Worm (Caenorhabditis elegans) whole organism, young adult: Measurements from ENCODE around the gene W02B12.1.

Experiments
- B0035.1 ChIP-seq: sonication (generic microtip); optimal IDR thresholded peaks from 2 replicates; lab custom pipeline; 2016; ENCODE audit warnings: missing genetic modification characterization, mild to moderate bottlenecking, missing compliant biosample characterization, missing genotype, missing genetic modification reagents
- C06A6.2 ChIP-seq: fragments of 200-800 bp; sonication (Bioruptor generic); conservative IDR thresholded peaks from 2 replicates; pipeline ENCODE4 v1.3.6; 2022; ENCODE audit warnings: missing genetic modification characterization, missing compliant biosample characterization
- F10E7.11 ChIP-seq: sonication (generic microtip); optimal IDR thresholded peaks from 2 replicates; lab custom pipeline; 2017; ENCODE audit warnings: mild to moderate bottlenecking, missing genetic modification characterization, moderate library complexity, missing compliant biosample characterization
- F23B12.7 ChIP-seq: sonication (generic microtip); optimal IDR thresholded peaks from 2 replicates; lab custom pipeline; 2017; ENCODE audit warnings: missing genetic modification characterization, mild to moderate bottlenecking, missing compliant biosample characterization, antibody characterized with exemption, moderate library complexity; ENCODE audit not compliant: insufficient read depth
- F33H1.4 ChIP-seq: fragments of 200-800 bp; sonication (Bioruptor generic); IDR thresholded peaks from 2 replicates; pipeline ENCODE4 v1.3.6; 2022; ENCODE audit warnings: missing genetic modification reagents, missing genetic modification characterization, missing compliant biosample characterization
- F55B11.4 ChIP-seq: sonication (generic microtip); optimal IDR thresholded peaks from 2 replicates; lab custom pipeline; 2016; ENCODE audit warnings: missing compliant biosample characterization, missing genetic modification characterization, borderline replicate concordance; ENCODE audit not compliant: insufficient read depth
- F57A8.1 ChIP-seq: fragments of 200-800 bp; sonication (Bioruptor generic); optimal IDR thresholded peaks from 2 replicates; lab custom pipeline; 2018; ENCODE audit warnings: mild to moderate bottlenecking, missing genetic modification characterization, moderate library complexity, missing compliant biosample characterization
- F57C9.4 ChIP-seq: sonication (generic microtip); optimal IDR thresholded peaks from 2 replicates; lab custom pipeline; 2017; ENCODE audit warnings: mild to moderate bottlenecking, missing genetic modification characterization, missing compliant biosample characterization
- K12H6.12 ChIP-seq: fragments of 200-800 bp; sonication (Bioruptor generic); optimal IDR thresholded peaks from 2 replicates; lab custom pipeline; 2018; ENCODE audit warnings: mild to moderate bottlenecking, missing genetic modification characterization, missing compliant biosample characterization
- T26A5.8 ChIP-seq: sonication (generic microtip); optimal IDR thresholded peaks from 2 replicates; lab custom pipeline; 2016; ENCODE audit warnings: missing genetic modification characterization, missing compliant biosample characterization
- Y56A3A.18 ChIP-seq: fragments of 200-800 bp; sonication (Bioruptor generic); IDR thresholded peaks from 2 replicates; pipeline ENCODE4 v1.3.6; 2022; ENCODE audit warnings: missing genetic modification reagents, missing genetic modification characterization, missing compliant biosample characterization
- Y67H2A.10 ChIP-seq: fragments of 200-800 bp; sonication (Bioruptor generic); conservative IDR thresholded peaks from 2 replicates; pipeline ENCODE4 v1.3.6; 2022; ENCODE audit warnings: missing genetic modification reagents, missing genetic modification characterization, missing compliant biosample characterization
- ama-1 ChIP-seq, 3 experiments: fragments of 150-350 bp in 1 of 3; sonication (generic microtip) in 2 of 3; optimal IDR thresholded peaks; 2 replicates each; lab custom pipeline; 2014 to 2018; ENCODE audit warnings: missing biosample characterization in 2 of 3, missing genetic modification characterization in 2 of 3, missing genetic modification reagents in 2 of 3
- bed-2 ChIP-seq: fragments of 200-800 bp; sonication (Bioruptor generic); IDR thresholded peaks from 2 replicates; pipeline ENCODE4 v1.3.6; 2022; ENCODE audit warnings: missing genetic modification reagents, missing genetic modification characterization, missing compliant biosample characterization
- ccch-3 ChIP-seq: fragments of 200-800 bp; sonication (Bioruptor generic); optimal IDR thresholded peaks from 2 replicates; lab custom pipeline; 2018; ENCODE audit warnings: mild to moderate bottlenecking, missing genetic modification characterization, missing compliant biosample characterization
- ceh-27 ChIP-seq: fragments of 200-800 bp; sonication (Bioruptor generic); optimal IDR thresholded peaks from 2 replicates; lab custom pipeline; 2018; ENCODE audit warnings: mild to moderate bottlenecking, missing genetic modification characterization, moderate library complexity, missing compliant biosample characterization
- ceh-40 ChIP-seq: fragments of 200-800 bp; sonication (Bioruptor generic); IDR thresholded peaks from 2 replicates; pipeline ENCODE4 v1.3.6; 2022; ENCODE audit warnings: missing genetic modification characterization, missing compliant biosample characterization
- ceh-58 ChIP-seq: fragments of 200-800 bp; sonication (Bioruptor generic); IDR thresholded peaks from 2 replicates; pipeline ENCODE4 v1.3.6; 2022; ENCODE audit warnings: missing genetic modification characterization, missing compliant biosample characterization
- ceh-79 ChIP-seq: sonication (generic microtip); optimal IDR thresholded peaks from 2 replicates; lab custom pipeline; 2017; ENCODE audit warnings: mild to moderate bottlenecking, missing genetic modification characterization, missing compliant biosample characterization
- chd-7 ChIP-seq: sonication (generic microtip); optimal IDR thresholded peaks from 2 replicates; lab custom pipeline; 2016; ENCODE audit warnings: mild to moderate bottlenecking, missing genetic modification characterization, moderate library complexity, missing compliant biosample characterization
- dpff-1 ChIP-seq: sonication (generic microtip); optimal IDR thresholded peaks from 2 replicates; lab custom pipeline; 2017; ENCODE audit warnings: mild to moderate bottlenecking, missing genetic modification characterization, missing compliant biosample characterization
- egl-44 ChIP-seq: fragments of 200-800 bp; sonication (Bioruptor generic); IDR thresholded peaks from 2 replicates; pipeline ENCODE4 v1.3.6; 2022; ENCODE audit warnings: missing genetic modification reagents, missing genetic modification characterization, missing compliant biosample characterization
- egrh-3 ChIP-seq: fragments of 200-800 bp; sonication (Bioruptor generic); IDR thresholded peaks from 2 replicates; pipeline ENCODE4 v1.3.6; 2022; ENCODE audit warnings: missing genetic modification reagents, missing genetic modification characterization, missing compliant biosample characterization
- hrde-1 ChIP-seq: sonication (generic microtip); optimal IDR thresholded peaks from 2 replicates; lab custom pipeline; 2016; ENCODE audit warnings: missing genetic modification characterization, mild to moderate bottlenecking, missing compliant biosample characterization, moderate library complexity, missing genotype, missing genetic modification reagents, borderline replicate concordance
- lin-26 ChIP-seq: fragments of 200-800 bp; sonication (Bioruptor generic); IDR thresholded peaks from 2 replicates; pipeline ENCODE4 v1.3.6; 2022; ENCODE audit warnings: missing genetic modification reagents, missing genetic modification characterization, missing compliant biosample characterization
- lin-40 ChIP-seq: sonication (generic microtip); optimal IDR thresholded peaks from 2 replicates; lab custom pipeline; 2016; ENCODE audit warnings: missing genetic modification characterization, mild to moderate bottlenecking, missing compliant biosample characterization, missing genotype, missing genetic modification reagents
- lsl-1 ChIP-seq: fragments of 200-800 bp; sonication (Bioruptor generic); optimal IDR thresholded peaks from 2 replicates; lab custom pipeline; 2018; ENCODE audit warnings: mild to moderate bottlenecking, missing genetic modification characterization, moderate library complexity, missing compliant biosample characterization
- lsy-27 ChIP-seq: sonication (generic microtip); optimal IDR thresholded peaks from 2 replicates; lab custom pipeline; 2017; ENCODE audit warnings: missing genetic modification characterization, mild to moderate bottlenecking, missing compliant biosample characterization, antibody characterized with exemption, missing genotype, borderline replicate concordance; ENCODE audit not compliant: insufficient read depth
- madf-6 ChIP-seq: fragments of 200-800 bp; sonication (Bioruptor generic); IDR thresholded peaks from 2 replicates; pipeline ENCODE4 v1.3.6; 2022; ENCODE audit warnings: missing genetic modification reagents, missing genetic modification characterization, missing compliant biosample characterization
- nfya-1 ChIP-seq: sonication (generic microtip); optimal IDR thresholded peaks from 2 replicates; lab custom pipeline; 2017; ENCODE audit warnings: antibody characterized with exemption, missing compliant biosample characterization, missing genetic modification characterization, borderline replicate concordance; ENCODE audit not compliant: insufficient read depth
- nhr-120 ChIP-seq: fragments of 200-800 bp; sonication (Bioruptor generic); IDR thresholded peaks from 2 replicates; pipeline ENCODE4 v1.3.6; 2022; ENCODE audit warnings: missing genetic modification characterization, missing compliant biosample characterization
- nhr-179 ChIP-seq: sonication (generic microtip); optimal IDR thresholded peaks from 2 replicates; lab custom pipeline; 2016; ENCODE audit warnings: mild to moderate bottlenecking, missing genetic modification characterization, missing compliant biosample characterization
- nhr-90 ChIP-seq: sonication (generic microtip); optimal IDR thresholded peaks from 2 replicates; lab custom pipeline; 2016; ENCODE audit warnings: missing genotype, mild to moderate bottlenecking, missing genetic modification characterization, missing compliant biosample characterization
- pbrm-1 ChIP-seq: fragments of 200-800 bp; sonication (Bioruptor generic); IDR thresholded peaks from 2 replicates; pipeline ENCODE4 v1.3.6; 2022; ENCODE audit warnings: missing genetic modification reagents, missing genetic modification characterization, missing compliant biosample characterization
- rec-8 ChIP-seq, 2 experiments: sonication (generic microtip); optimal IDR thresholded peaks; 2 replicates each; lab custom pipeline; 2016; ENCODE audit warnings: mild to moderate bottlenecking in 2 of 2, missing genetic modification characterization in 2 of 2, missing genetic modification reagents in 2 of 2, missing genotype in 2 of 2, missing biosample characterization in 1 of 2, missing compliant biosample characterization in 1 of 2, moderate library complexity in 1 of 2
- rpc-1 ChIP-seq, 2 experiments: fragments of 150-350 bp in 1 of 2; sonication (generic microtip) in 1 of 2; optimal IDR thresholded peaks; 2 replicates each; lab custom pipeline; 2014 to 2018; ENCODE audit warnings: missing biosample characterization in 1 of 2, missing genetic modification characterization in 1 of 2, missing genetic modification reagents in 1 of 2, missing genotype in 1 of 2
- sea-2 ChIP-seq: fragments of 200-800 bp; sonication (Bioruptor generic); IDR thresholded peaks from 2 replicates; pipeline ENCODE4 v1.3.6; 2022; ENCODE audit warnings: missing genetic modification characterization, missing compliant biosample characterization
- snpc-4 ChIP-seq, 5 experiments: fragments of 150-350 bp in 1 of 5; sonication (generic microtip) in 4 of 5; optimal IDR thresholded peaks; 2 replicates each; lab custom pipeline; 2014 to 2018; ENCODE audit warnings: missing genetic modification characterization in 5 of 5, missing biosample characterization in 3 of 5, antibody characterized with exemption in 2 of 5, mild to moderate bottlenecking in 2 of 5, missing compliant biosample characterization in 2 of 5, missing genotype in 2 of 5, moderate library complexity in 2 of 5, missing genetic modification reagents in 1 of 5
- tbx-9 ChIP-seq: sonication (generic microtip); optimal IDR thresholded peaks from 2 replicates; lab custom pipeline; 2016; ENCODE audit warnings: borderline replicate concordance, missing genetic modification characterization, inconsistent platforms, missing compliant biosample characterization
- xnd-1 ChIP-seq: sonication (generic microtip); optimal IDR thresholded peaks from 2 replicates; lab custom pipeline; 2016; ENCODE audit warnings: missing genotype, missing genetic modification reagents, missing genetic modification characterization, missing compliant biosample characterization
- zim-3 ChIP-seq: sonication (generic microtip); optimal IDR thresholded peaks from 2 replicates; lab custom pipeline; 2017; ENCODE audit warnings: mild to moderate bottlenecking, missing genetic modification characterization, moderate library complexity, missing compliant biosample characterization
- ztf-26 ChIP-seq: sonication (generic microtip); optimal IDR thresholded peaks from 2 replicates; lab custom pipeline; 2017; ENCODE audit warnings: missing genetic modification characterization, missing compliant biosample characterization
- ztf-6 ChIP-seq: fragments of 200-800 bp; sonication (Bioruptor generic); IDR thresholded peaks from 2 replicates; pipeline ENCODE4 v1.3.6; 2022; ENCODE audit warnings: missing genetic modification reagents, missing genetic modification characterization, missing compliant biosample characterization

W02B12.1 gene

DNA sequence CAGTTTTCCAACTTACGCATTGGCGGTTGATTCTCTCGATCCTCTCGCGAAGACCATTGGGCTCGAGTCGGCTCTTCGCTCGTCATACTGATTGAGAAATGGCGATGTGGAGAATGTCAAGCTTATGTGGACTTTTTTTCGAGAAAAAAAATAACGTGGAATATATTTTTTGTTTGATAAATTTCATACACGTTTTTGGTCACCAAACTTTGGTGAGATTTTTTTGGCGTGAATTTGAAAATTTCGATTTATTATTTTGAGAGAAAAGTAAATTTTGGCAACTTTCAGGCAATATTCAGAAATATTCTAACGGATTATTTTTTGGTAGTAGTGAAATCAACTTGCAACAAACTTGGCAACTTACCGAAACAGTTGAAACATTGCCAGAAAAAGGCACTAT is 30.3 kb downstream of the W02B12.1 start, which contains the start of gene W02B12.12:
Gene W02B12.12, minus strand, starts transcription at position 101 of the 400 bp plus-strand sequence.
- TF ChIP-seq dpff-1 (tag; lab: Kevin White, UChicago) (no peak), tbx-9 (no peak), nhr-179 (no peak), lin-40 (tag; lab: Kevin White, UChicago) (no peak), hrde-1 (tag; lab: Kevin White, UChicago) (no peak), ama-1 (optimal IDR thresholded peaks at IDR 0.05; lab: Kevin White, UChicago) (no peak), ama-1 (GFP tag; optimal IDR thresholded peaks at IDR 0.05; lab: Kevin White, UChicago) (no peak), F55B11.4 (tag; lab: Kevin White, UChicago) (no peak), pbrm-1 (GFP tag; lab: Robert Waterston, UW) (no peak), ceh-27 (no peak), F57C9.4 (no peak), zim-3 (tag; lab: Kevin White, UChicago) (no peak), Y56A3A.18 (GFP tag; lab: Robert Waterston, UW) (no peak), ccch-3 (GFP tag; lab: Kevin White, UChicago) (no peak)
- TF ChIP-seq, all 124 proteins: peak for 0

DNA sequence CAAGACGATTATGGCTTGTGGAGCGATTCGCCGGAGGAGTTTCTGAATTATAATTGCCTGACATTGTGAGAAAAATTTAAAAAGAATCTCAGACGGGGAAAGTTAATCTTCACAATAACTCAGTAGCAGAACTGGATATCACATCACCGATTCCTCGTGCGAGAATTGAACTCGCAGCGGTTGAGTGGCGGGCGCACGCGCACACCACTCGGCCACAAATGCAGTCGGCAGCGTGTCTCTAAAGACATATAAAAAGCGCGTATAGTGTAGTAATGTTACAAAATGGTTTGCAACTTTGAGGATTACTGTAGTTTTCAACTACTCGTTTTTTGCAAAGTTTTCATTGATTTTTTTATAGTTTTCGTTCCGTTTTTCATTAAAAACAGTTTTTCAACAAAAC is 35.8 kb downstream of the W02B12.1 start:
- TF ChIP-seq ceh-58 (peak; percentile 87; the same call in 1 of the 2 replicates), bed-2 (GFP tag; lab: Robert Waterston, UW) (no peak), F57A8.1 (GFP tag; lab: Kevin White, UChicago) (peak; percentile 98), lin-40 (tag; lab: Kevin White, UChicago) (peak; percentile 66), ceh-79 (tag; lab: Kevin White, UChicago) (peak; percentile 91), nhr-120 (peak; percentile 97), pbrm-1 (GFP tag; lab: Robert Waterston, UW) (peak; percentile 91), F23B12.7 (tag; lab: Kevin White, UChicago) (peak; percentile 89), sea-2 (GFP tag; lab: Robert Waterston, UW) (peak; percentile 86), egl-44 (peak; percentile 97), F33H1.4 (GFP tag; lab: Robert Waterston, UW) (peak; percentile 63), lin-26 (GFP tag; lab: Robert Waterston, UW) (peak; percentile 99), lsy-27 (peak; percentile 72), rpc-1 (optimal IDR thresholded peaks at IDR 0.05; lab: Kevin White, UChicago) (peak; percentile 84), rpc-1 (tag; optimal IDR thresholded peaks at IDR 0.05; lab: Kevin White, UChicago) (peak; percentile 99), rec-8 (tag; optimal IDR thresholded peaks at IDR 0.05; lab: Kevin White, UChicago) (peak; percentile 92 to 98), ztf-6 (peak; percentile 90), ama-1 (optimal IDR thresholded peaks at IDR 0.05; lab: Kevin White, UChicago) (no peak), ama-1 (GFP tag; optimal IDR thresholded peaks at IDR 0.05; lab: Kevin White, UChicago) (peak; percentile 92 to 93), ceh-40 (GFP tag; lab: Robert Waterston, UW) (peak; percentile 71; the same call in 1 of the 2 replicates), egrh-3 (GFP tag; lab: Robert Waterston, UW) (peak; percentile 50), nhr-179 (peak; percentile 75), madf-6 (GFP tag; lab: Robert Waterston, UW) (peak; percentile 86), F10E7.11 (tag; lab: Kevin White, UChicago) (peak; percentile 92), xnd-1 (tag; lab: Kevin White, UChicago) (peak; percentile 15), dpff-1 (tag; lab: Kevin White, UChicago) (peak; percentile 52), nhr-90 (tag; lab: Kevin White, UChicago) (peak; percentile 97), F57C9.4 (peak; percentile 72), ztf-26 (peak; percentile 87), T26A5.8 (tag; lab: Kevin White, UChicago) (peak; percentile 94), nfya-1 (tag; lab: Kevin White, UChicago) (no peak), snpc-4 (GFP tag; optimal IDR thresholded peaks at IDR 0.05; lab: Kevin White, UChicago) (peak; percentile 83), snpc-4 (tag; optimal IDR thresholded peaks at IDR 0.05; lab: Kevin White, UChicago) (peak; percentile 62 to 82 (median 77)), chd-7 (tag; lab: Kevin White, UChicago) (peak; percentile 93), C06A6.2 (peak; percentile 57), lsl-1 (GFP tag; lab: Kevin White, UChicago) (peak; percentile 82), Y67H2A.10 (GFP tag; lab: Robert Waterston, UW) (0 out of 2 replicates have a peak, but pooled peaks have one; percentile 50), B0035.1 (tag; lab: Kevin White, UChicago) (peak; percentile 76), K12H6.12 (tag; lab: Kevin White, UChicago) (peak; percentile 77)
